Worm (Caenorhabditis elegans) whole organism, mixed stage, embryonic: ENCODE data around the gene ceh-7.
A peak's percentile ranks its signal among the peaks of the same experiment; 100 is the strongest.

ENCODE experiments used
- M03D4.4 ChIP-seq: sonication (generic microtip); optimal IDR thresholded peaks from 2 replicates; lab custom pipeline; 2017; ENCODE audit warnings: mild to moderate bottlenecking, missing genetic modification characterization, missing compliant biosample characterization
- bed-3 ChIP-seq: fragments of 200-800 bp; sonication (Bioruptor generic); optimal IDR thresholded peaks from 3 replicates; lab custom pipeline; 2018; ENCODE audit warnings: mild to moderate bottlenecking, missing genetic modification characterization, moderate library complexity, missing compliant biosample characterization
- blmp-1 ChIP-seq: fragments of 150-350 bp; optimal IDR thresholded peaks from 2 replicates; lab custom pipeline; 2014; ENCODE audit warnings: missing biosample characterization, missing genetic modification characterization
- ceh-83 ChIP-seq: fragments of 200-800 bp; sonication (Bioruptor generic); optimal IDR thresholded peaks from 2 replicates; lab custom pipeline; 2018; ENCODE audit warnings: mild to moderate bottlenecking, missing genetic modification characterization, missing compliant biosample characterization
- ces-1 ChIP-seq: fragments of 150-350 bp; optimal IDR thresholded peaks from 2 replicates; lab custom pipeline; 2014; ENCODE audit warnings: missing biosample characterization, missing genetic modification reagents, missing genetic modification characterization
- cnd-1 ChIP-seq: fragments of 200-800 bp; sonication (Bioruptor generic); optimal IDR thresholded peaks from 2 replicates; lab custom pipeline; 2018; ENCODE audit warnings: mild to moderate bottlenecking, missing genetic modification characterization, missing compliant biosample characterization
- elt-1 ChIP-seq: sonication (generic microtip); optimal IDR thresholded peaks from 2 replicates; lab custom pipeline; 2017; ENCODE audit warnings: missing genetic modification characterization, mild to moderate bottlenecking, missing compliant biosample characterization, antibody characterized with exemption, moderate library complexity, borderline replicate concordance; ENCODE audit not compliant: insufficient read depth
- flh-1 ChIP-seq: fragments of 200-800 bp; sonication (Bioruptor generic); optimal IDR thresholded peaks from 2 replicates; lab custom pipeline; 2018; ENCODE audit warnings: mild to moderate bottlenecking, missing genetic modification characterization, moderate library complexity, missing compliant biosample characterization
- ham-2 ChIP-seq: fragments of 200-800 bp; sonication (Bioruptor generic); optimal IDR thresholded peaks from 2 replicates; lab custom pipeline; 2018; ENCODE audit warnings: mild to moderate bottlenecking, missing genetic modification characterization, missing compliant biosample characterization
- hlh-1 ChIP-seq: fragments of 150-350 bp; optimal IDR thresholded peaks from 2 replicates; lab custom pipeline; 2014; ENCODE audit warnings: missing biosample characterization, missing genetic modification reagents, missing genetic modification characterization
- lin-32 ChIP-seq: fragments of 200-800 bp; sonication (Bioruptor generic); optimal IDR thresholded peaks from 2 replicates; lab custom pipeline; 2018; ENCODE audit warnings: mild to moderate bottlenecking, missing genetic modification characterization, missing compliant biosample characterization
- lsy-2 ChIP-seq: fragments of 150-350 bp; optimal IDR thresholded peaks from 2 replicates; lab custom pipeline; 2014; ENCODE audit warnings: missing biosample characterization, missing genetic modification characterization
- mab-5 ChIP-seq: fragments of 150-350 bp; optimal IDR thresholded peaks from 2 replicates; lab custom pipeline; 2014; ENCODE audit warnings: missing biosample characterization, missing genetic modification characterization
- mep-1 ChIP-seq: fragments of 150-350 bp; optimal IDR thresholded peaks from 2 replicates; lab custom pipeline; 2017; ENCODE audit warnings: missing biosample characterization, missing genetic modification reagents, missing genetic modification characterization, inconsistent platforms
- mls-2 ChIP-seq: sonication (generic microtip); optimal IDR thresholded peaks from 2 replicates; lab custom pipeline; 2016; ENCODE audit warnings: mild to moderate bottlenecking, missing genetic modification characterization, moderate library complexity, missing compliant biosample characterization
- nhr-12 ChIP-seq: fragments of 150-350 bp; optimal IDR thresholded peaks from 2 replicates; lab custom pipeline; 2014; ENCODE audit warnings: missing biosample characterization, missing genetic modification characterization
- nhr-237 ChIP-seq: fragments of 150-350 bp; optimal IDR thresholded peaks from 2 replicates; lab custom pipeline; 2014; ENCODE audit warnings: missing biosample characterization, missing genetic modification characterization
- nhr-76 ChIP-seq: sonication (generic microtip); optimal IDR thresholded peaks from 2 replicates; lab custom pipeline; 2017; ENCODE audit warnings: missing biosample characterization, missing genetic modification characterization
- pha-4 ChIP-seq: fragments of 150-350 bp; optimal IDR thresholded peaks from 2 replicates; lab custom pipeline; 2018; ENCODE audit warnings: missing biosample characterization, missing genetic modification reagents, missing genetic modification characterization
- sem-2 ChIP-seq: fragments of 200-800 bp; sonication (Bioruptor generic); optimal IDR thresholded peaks from 2 replicates; lab custom pipeline; 2018; ENCODE audit warnings: mild to moderate bottlenecking, missing genetic modification characterization, missing compliant biosample characterization
- snpc-4 ChIP-seq: fragments of 150-350 bp; optimal IDR thresholded peaks from 2 replicates; lab custom pipeline; 2014; ENCODE audit warnings: missing biosample characterization, missing genetic modification characterization
- tbx-8 ChIP-seq: fragments of 200-800 bp; sonication (Bioruptor generic); optimal IDR thresholded peaks from 2 replicates; lab custom pipeline; 2018; ENCODE audit warnings: mild to moderate bottlenecking, missing genetic modification characterization, moderate library complexity, missing compliant biosample characterization
- unc-120 ChIP-seq: sonication (generic microtip); optimal IDR thresholded peaks from 2 replicates; lab custom pipeline; 2017; ENCODE audit warnings: missing genetic modification characterization, missing compliant biosample characterization; ENCODE audit not compliant: poor library complexity, severe bottlenecking
- unc-39 ChIP-seq: fragments of 150-350 bp; optimal IDR thresholded peaks from 2 replicates; lab custom pipeline; 2014; ENCODE audit warnings: missing biosample characterization, missing genetic modification characterization
- unc-62 ChIP-seq: fragments of 150-350 bp; optimal IDR thresholded peaks from 2 replicates; lab custom pipeline; 2014; ENCODE audit warnings: missing biosample characterization, missing genetic modification reagents, missing genetic modification characterization
- zip-8 ChIP-seq: fragments of 150-350 bp; optimal IDR thresholded peaks from 2 replicates; lab custom pipeline; 2014; ENCODE audit warnings: missing biosample characterization, missing genetic modification characterization
- ztf-11 ChIP-seq: fragments of 150-350 bp; optimal IDR thresholded peaks from 2 replicates; lab custom pipeline; 2014; ENCODE audit warnings: missing biosample characterization, missing genetic modification characterization

Gene ceh-7

DNA sequence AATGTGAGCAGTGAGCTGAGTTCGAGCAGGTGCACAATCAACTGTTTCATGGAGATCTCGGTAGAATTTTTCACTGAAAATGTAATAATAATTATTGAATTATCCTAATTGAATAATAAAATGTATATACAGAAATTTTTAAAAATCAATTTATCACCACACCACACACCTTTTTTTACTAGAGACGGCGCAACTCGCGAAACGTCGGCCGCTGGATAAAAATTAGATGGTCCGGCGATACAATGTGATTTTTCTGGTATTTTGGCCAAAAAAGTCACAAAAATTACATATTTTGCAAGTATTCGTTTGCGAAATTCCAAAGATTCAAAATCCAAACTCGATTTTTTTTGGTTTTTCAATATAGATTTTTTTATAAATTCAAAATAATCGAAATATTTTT is 32.8 kb downstream of the ceh-7 start:
- TF ChIP-seq elt-1 (no peak), ceh-83 (GFP tag; lab: Kevin White, UChicago) (no peak), ces-1 (GFP tag; lab: Kevin White, UChicago) (no peak), snpc-4 (no peak), bed-3 (GFP tag; lab: Kevin White, UChicago) (no peak)

DNA sequence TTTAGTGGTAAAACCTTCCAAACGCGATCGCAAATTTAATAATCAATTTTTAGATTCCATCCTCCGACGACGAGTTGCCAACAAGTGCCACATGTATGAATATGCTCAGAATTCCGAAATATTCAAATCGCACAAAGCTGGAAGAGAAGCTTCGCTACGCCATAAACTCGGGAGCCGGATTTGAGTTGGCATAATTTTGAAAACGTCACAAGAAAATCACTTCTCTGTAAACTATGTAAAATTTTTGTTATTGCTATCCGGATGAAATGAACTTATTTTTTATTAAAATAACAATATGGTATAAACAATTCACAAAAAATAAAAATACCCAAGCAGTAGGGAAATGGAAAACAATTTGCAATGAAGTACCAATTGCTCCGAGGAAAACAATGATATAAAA is 34.8 kb downstream of the ceh-7 start:
- TF ChIP-seq lsy-2 (tag; lab: Kevin White, UChicago) (no peak), unc-39 (tag; lab: Kevin White, UChicago) (no peak), lin-32 (no peak), M03D4.4 (tag; lab: Kevin White, UChicago) (no peak), zip-8 (tag; lab: Kevin White, UChicago) (no peak), unc-62 (GFP tag; lab: Kevin White, UChicago) (no peak), nhr-12 (tag; lab: Kevin White, UChicago) (no peak), mab-5 (tag; lab: Kevin White, UChicago) (no peak), blmp-1 (tag; lab: Kevin White, UChicago) (no peak), flh-1 (GFP tag; lab: Kevin White, UChicago) (no peak), cnd-1 (tag; lab: Kevin White, UChicago) (no peak), ces-1 (GFP tag; lab: Kevin White, UChicago) (no peak)
- TF ChIP-seq, all 35 proteins: peak for 0

DNA sequence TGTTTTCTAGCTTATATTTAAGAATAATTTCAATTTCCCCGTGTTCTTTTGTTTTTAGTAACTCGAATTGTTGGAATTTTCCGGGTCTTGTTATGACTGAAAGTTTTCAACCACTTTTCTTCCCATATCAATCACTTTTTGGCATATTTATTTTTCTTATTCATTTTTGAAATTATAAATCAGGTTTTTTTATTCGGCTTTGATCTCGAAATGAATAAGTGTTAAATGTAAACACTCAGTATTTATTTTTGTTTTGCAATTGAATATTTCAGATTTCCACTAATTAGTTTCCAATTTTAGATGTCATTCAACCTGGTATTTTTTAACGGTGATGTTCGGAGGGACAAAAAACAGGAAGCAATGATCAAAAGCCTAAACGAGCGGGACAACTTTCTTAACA is 39.1 kb downstream of the ceh-7 start, which contains the start of gene etc-1:
Gene etc-1 (plus strand): TSS at position 301 of the 400 bp plus-strand sequence.
- TF ChIP-seq M03D4.4 (tag; lab: Kevin White, UChicago) (no peak), flh-1 (GFP tag; lab: Kevin White, UChicago) (no peak), unc-62 (GFP tag; lab: Kevin White, UChicago) (no peak), lsy-2 (tag; lab: Kevin White, UChicago) (no peak)

DNA sequence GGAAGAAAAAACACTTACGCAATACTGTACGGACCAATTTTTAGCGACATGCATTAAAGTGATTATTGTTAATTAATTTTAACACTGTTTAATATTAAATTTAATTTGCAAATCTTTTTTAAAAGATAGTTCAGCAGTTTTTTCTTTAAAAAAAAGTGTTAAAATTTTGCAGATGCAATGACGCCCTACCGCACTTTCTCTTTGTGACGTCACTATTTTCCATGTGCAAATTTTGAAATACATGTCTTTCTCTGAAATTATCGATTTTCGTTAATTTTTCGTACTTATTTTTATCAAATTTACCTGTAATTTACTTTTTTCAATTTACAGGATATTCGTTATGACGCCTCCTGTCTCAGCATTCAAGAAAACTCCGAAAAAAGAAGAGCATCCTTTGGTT is 42.1 kb downstream of the ceh-7 start, which contains the start of the genes piga-1 and eif-2Bepsilon:
Gene piga-1 (minus strand): TSS at position 174 of the 400 bp plus-strand sequence.
Gene eif-2Bepsilon (plus strand): TSS at position 331 of the 400 bp plus-strand sequence.
- peak; percentile 56 for TF ChIP-seq zip-8 (tag; lab: Kevin White, UChicago)
- TF ChIP-seq sem-2 (GFP tag; lab: Kevin White, UChicago) = no peak

DNA sequence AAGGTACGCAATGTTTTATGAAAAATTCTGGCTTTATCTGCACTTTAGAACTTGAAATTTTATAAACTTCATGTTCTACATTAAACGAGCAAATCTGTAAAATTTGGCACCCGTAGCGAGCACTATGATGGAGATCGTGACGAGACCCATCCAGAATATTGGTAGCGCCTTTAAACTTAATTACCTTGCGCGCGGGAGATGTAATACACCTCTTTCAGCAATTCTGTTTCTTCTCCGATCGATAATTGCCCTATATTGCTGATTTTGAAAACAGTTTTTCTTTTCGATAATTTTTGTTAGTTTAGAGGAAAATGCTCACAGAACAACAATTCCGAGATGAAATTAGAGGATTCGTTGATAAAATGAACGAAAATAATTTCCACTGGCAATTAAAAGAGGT is 44.8 kb downstream of the ceh-7 start, which contains the start of gene atg-10:
Gene atg-10 (plus strand): TSS at position 301 of the 400 bp plus-strand sequence.
- no peak for TF ChIP-seq ham-2 (GFP tag; lab: Kevin White, UChicago)
- no peak for TF ChIP-seq mep-1 (tag; lab: Kevin White, UChicago)
- no peak for TF ChIP-seq unc-120 (tag; lab: Kevin White, UChicago)
- TF ChIP-seq ztf-11 (tag; lab: Kevin White, UChicago) = no peak
- no peak for TF ChIP-seq nhr-12 (tag; lab: Kevin White, UChicago)
- TF ChIP-seq zip-8 (tag; lab: Kevin White, UChicago) = no peak
- TF ChIP-seq nhr-76 (tag; lab: Kevin White, UChicago) = no peak
- no peak for TF ChIP-seq snpc-4
- TF ChIP-seq ceh-83 (GFP tag; lab: Kevin White, UChicago) = no peak
- no peak for TF ChIP-seq lin-32
- no peak for TF ChIP-seq tbx-8
- TF ChIP-seq bed-3 (GFP tag; lab: Kevin White, UChicago) = no peak
- TF ChIP-seq nhr-237 = no peak
- no peak for TF ChIP-seq unc-62 (GFP tag; lab: Kevin White, UChicago)
- no peak for TF ChIP-seq hlh-1 (tag; lab: Kevin White, UChicago)
- no peak for TF ChIP-seq elt-1
- no peak for TF ChIP-seq pha-4 (tag; lab: Kevin White, UChicago)
- TF ChIP-seq mls-2 = no peak
